Fruit fly (Drosophila melanogaster): ENCODE results near the gene BOD1.

Gene BOD1

dm6 chr3R:27990651-27991050, 52.6 kb downstream of the BOD1 start, which contains the start of gene CG4815:
Gene CG4815 (minus strand): TSS chr3R:27990751.
- TF ChIP-seq CG1620 (GFP tag; optimal IDR thresholded peaks at IDR 0.05) (no peak), pad (GFP tag; optimal IDR thresholded peaks at IDR 0.05) (no peak), CG5204 (GFP tag; optimal IDR thresholded peaks at IDR 0.05) (no peak), Mnt (GFP tag; optimal IDR thresholded peaks at IDR 0.05) (no peak), CG7045 (GFP tag; optimal IDR thresholded peaks at IDR 0.05) (no peak), kay (GFP tag; ENCODE audit: borderline replicate concordance) (no peak), toe (GFP tag; optimal IDR thresholded peaks at IDR 0.05) (no peak), CG14711 (tag; optimal IDR thresholded peaks at IDR 0.05) (no peak), CG33017 (tag; optimal IDR thresholded peaks at IDR 0.05) (no peak), CG11617 (GFP tag; optimal IDR thresholded peaks at IDR 0.05) (no peak), tj (GFP tag; optimal IDR thresholded peaks at IDR 0.05) (no peak), bab1 (GFP tag; optimal IDR thresholded peaks at IDR 0.05) (no peak), Hr96 (GFP tag; optimal IDR thresholded peaks at IDR 0.05) (no peak), CG7101 (tag; optimal IDR thresholded peaks at IDR 0.05) (no peak), Clk (GFP tag; optimal IDR thresholded peaks at IDR 0.05) (no peak), cnc (optimal IDR thresholded peaks at IDR 0.05) (no peak), CG12768 (GFP tag; optimal IDR thresholded peaks at IDR 0.05) (no peak), cic (GFP tag; optimal IDR thresholded peaks at IDR 0.05) (no peak), ovo (GFP tag; optimal IDR thresholded peaks at IDR 0.05) (no peak)
